Worm (Caenorhabditis elegans) whole organism, L1 larva: Measurements from ENCODE around the gene Y51A2B.5.

Experiments used
- C04F5.9 ChIP-seq: sonication (generic microtip); optimal IDR thresholded peaks from 2 replicates; lab custom pipeline; 2016; ENCODE audit warnings: missing genetic modification characterization, missing compliant biosample characterization
- C16A3.4 ChIP-seq: fragments of 150-350 bp; optimal IDR thresholded peaks from 2 replicates; lab custom pipeline; 2014; ENCODE audit warnings: missing biosample characterization, missing genetic modification characterization
- F16B12.6 ChIP-seq: fragments of 150-350 bp; optimal IDR thresholded peaks from 2 replicates; lab custom pipeline; 2014; ENCODE audit warnings: missing biosample characterization, missing genetic modification characterization
- Y116A8C.19 ChIP-seq: sonication (generic microtip); optimal IDR thresholded peaks from 2 replicates; lab custom pipeline; 2016; ENCODE audit warnings: missing compliant biosample characterization, missing genetic modification characterization, borderline replicate concordance
- aha-1 ChIP-seq: fragments of 150-350 bp; optimal IDR thresholded peaks from 2 replicates; lab custom pipeline; 2014; ENCODE audit warnings: missing biosample characterization, missing genetic modification characterization
- blmp-1 ChIP-seq: fragments of 150-350 bp; optimal IDR thresholded peaks from 2 replicates; lab custom pipeline; 2014; ENCODE audit warnings: missing biosample characterization, missing genetic modification characterization
- ceh-63 ChIP-seq: fragments of 200-800 bp; sonication (Bioruptor generic); optimal IDR thresholded peaks from 2 replicates; lab custom pipeline; 2018; ENCODE audit warnings: mild to moderate bottlenecking, missing genetic modification characterization, missing compliant biosample characterization
- ceh-82 ChIP-seq, 3 experiments: fragments of 150-350 bp in 1 of 3; sonication (generic microtip) in 2 of 3; optimal IDR thresholded peaks; 2 replicates each; lab custom pipeline; 2014 to 2017; ENCODE audit warnings: missing biosample characterization in 3 of 3, missing genetic modification characterization in 3 of 3
- ceh-90 ChIP-seq: sonication (generic microtip); optimal IDR thresholded peaks from 2 replicates; lab custom pipeline; 2016; ENCODE audit warnings: missing genetic modification characterization, missing compliant biosample characterization
- efl-1 ChIP-seq, 4 experiments: fragments of 150-350 bp; optimal IDR thresholded peaks in 3 of 4; peaks in 1 of 4; 1 replicate in 1 of 4; 2 replicates in 3 of 4; lab custom pipeline; 2014; ENCODE audit warnings: missing biosample characterization in 2 of 4, missing genetic modification characterization in 2 of 4, missing genetic modification reagents in 2 of 4
- efl-3 ChIP-seq: fragments of 200-800 bp; sonication (Bioruptor generic); optimal IDR thresholded peaks from 2 replicates; lab custom pipeline; 2018; ENCODE audit warnings: mild to moderate bottlenecking, missing genetic modification characterization, missing compliant biosample characterization
- egl-27 ChIP-seq, 2 experiments: fragments of 150-350 bp in 1 of 2; sonication (generic microtip); optimal IDR thresholded peaks; 3 replicates each; lab custom pipeline; 2017 to 2018; ENCODE audit warnings: missing biosample characterization in 2 of 2, missing genetic modification characterization in 2 of 2, missing genetic modification reagents in 2 of 2
- elt-2 ChIP-seq: sonication (generic microtip); optimal IDR thresholded peaks from 2 replicates; lab custom pipeline; 2016; ENCODE audit warnings: missing genetic modification characterization, mild to moderate bottlenecking, inconsistent platforms, missing compliant biosample characterization, missing genetic modification reagents
- fkh-10 ChIP-seq: sonication (generic microtip); optimal IDR thresholded peaks from 2 replicates; lab custom pipeline; 2017; ENCODE audit warnings: missing biosample characterization, missing genetic modification reagents, missing genetic modification characterization
- fkh-4 ChIP-seq: sonication (generic microtip); optimal IDR thresholded peaks from 2 replicates; lab custom pipeline; 2016; ENCODE audit warnings: missing compliant biosample characterization, missing genetic modification characterization, borderline replicate concordance
- fkh-8 ChIP-seq: sonication (generic microtip); optimal IDR thresholded peaks from 2 replicates; lab custom pipeline; 2016; ENCODE audit warnings: mild to moderate bottlenecking, missing genetic modification characterization, missing compliant biosample characterization
- fos-1 ChIP-seq: fragments of 150-350 bp; optimal IDR thresholded peaks from 2 replicates; lab custom pipeline; 2014; ENCODE audit warnings: missing biosample characterization, missing genetic modification characterization
- hlh-17 ChIP-seq: fragments of 200-800 bp; sonication (Bioruptor generic); optimal IDR thresholded peaks from 2 replicates; lab custom pipeline; 2018; ENCODE audit warnings: missing genetic modification characterization, mild to moderate bottlenecking, missing compliant biosample characterization, moderate library complexity, borderline replicate concordance
- hlh-4 ChIP-seq: sonication (generic microtip); optimal IDR thresholded peaks from 2 replicates; lab custom pipeline; 2016; ENCODE audit warnings: mild to moderate bottlenecking, missing genetic modification characterization, missing compliant biosample characterization
- hpl-2 ChIP-seq: fragments of 150-350 bp; optimal IDR thresholded peaks from 2 replicates; lab custom pipeline; 2014; ENCODE audit warnings: missing biosample characterization, missing genetic modification reagents, missing genetic modification characterization
- irx-1 ChIP-seq: sonication (generic microtip); optimal IDR thresholded peaks from 2 replicates; lab custom pipeline; 2016; ENCODE audit warnings: missing genetic modification characterization, missing compliant biosample characterization
- isw-1 ChIP-seq: fragments of 200-800 bp; sonication (Bioruptor generic); IDR thresholded peaks from 2 replicates; pipeline ENCODE4 v1.3.6; 2022; ENCODE audit warnings: missing genetic modification characterization, missing compliant biosample characterization
- lin-35 ChIP-seq, 2 experiments: fragments of 150-350 bp; optimal IDR thresholded peaks; 2 replicates each; lab custom pipeline; 2014; ENCODE audit warnings: missing biosample characterization in 2 of 2, missing genetic modification characterization in 2 of 2, missing genetic modification reagents in 2 of 2
- lsy-2 ChIP-seq, 2 experiments: fragments of 150-350 bp; optimal IDR thresholded peaks; 2 replicates each; lab custom pipeline; 2014; ENCODE audit warnings: missing biosample characterization in 2 of 2, missing genetic modification characterization in 2 of 2
- mab-9 ChIP-seq: fragments of 200-800 bp; sonication (Bioruptor generic); IDR thresholded peaks from 2 replicates; pipeline ENCODE4 v1.3.6; 2022; ENCODE audit warnings: missing genetic modification reagents, missing genetic modification characterization, missing compliant biosample characterization
- nhr-12 ChIP-seq: sonication (generic microtip); optimal IDR thresholded peaks from 2 replicates; lab custom pipeline; 2017; ENCODE audit warnings: missing biosample characterization, missing genetic modification characterization
- nhr-28 ChIP-seq: fragments of 150-350 bp; optimal IDR thresholded peaks from 2 replicates; lab custom pipeline; 2014; ENCODE audit warnings: missing biosample characterization, missing genetic modification characterization
- nhr-47 ChIP-seq: sonication (generic microtip); optimal IDR thresholded peaks from 2 replicates; lab custom pipeline; 2016; ENCODE audit warnings: mild to moderate bottlenecking, missing genetic modification characterization, moderate library complexity, missing compliant biosample characterization
- nhr-76 ChIP-seq: sonication (generic microtip); optimal IDR thresholded peaks from 2 replicates; lab custom pipeline; 2017; ENCODE audit warnings: missing biosample characterization, missing genetic modification characterization
- nhr-77 ChIP-seq: fragments of 150-350 bp; optimal IDR thresholded peaks from 2 replicates; lab custom pipeline; 2014; ENCODE audit warnings: missing biosample characterization, missing genetic modification characterization
- nhr-85 ChIP-seq: sonication (generic microtip); peaks from one replicate; lab custom pipeline; 2016; ENCODE audit warnings: missing genetic modification characterization, inconsistent platforms, missing compliant biosample characterization
- nhr-90 ChIP-seq: sonication (generic microtip); optimal IDR thresholded peaks from 2 replicates; lab custom pipeline; 2016; ENCODE audit warnings: mild to moderate bottlenecking, missing genetic modification characterization, missing compliant biosample characterization; ENCODE audit not compliant: poor library complexity
- rnt-1 ChIP-seq: sonication (generic microtip); optimal IDR thresholded peaks from 2 replicates; lab custom pipeline; 2016; ENCODE audit warnings: mild to moderate bottlenecking, missing genetic modification characterization, moderate library complexity, missing compliant biosample characterization
- skn-1 ChIP-seq: fragments of 150-350 bp; optimal IDR thresholded peaks from 2 replicates; lab custom pipeline; 2014; ENCODE audit warnings: missing biosample characterization, missing genetic modification characterization
- snpc-4 ChIP-seq: fragments of 150-350 bp; optimal IDR thresholded peaks from 2 replicates; lab custom pipeline; 2014; ENCODE audit warnings: missing biosample characterization, missing genetic modification characterization
- sox-4 ChIP-seq: sonication (generic microtip); optimal IDR thresholded peaks from 2 replicates; lab custom pipeline; 2016; ENCODE audit warnings: missing genetic modification characterization, missing compliant biosample characterization
- sup-37 ChIP-seq: fragments of 200-800 bp; sonication (Bioruptor generic); optimal IDR thresholded peaks from 2 replicates; lab custom pipeline; 2018; ENCODE audit warnings: mild to moderate bottlenecking, missing genetic modification characterization, missing compliant biosample characterization
- tbx-2 ChIP-seq: sonication (generic microtip); optimal IDR thresholded peaks from 2 replicates; lab custom pipeline; 2016; ENCODE audit warnings: missing genetic modification characterization, missing compliant biosample characterization
- unc-30 ChIP-seq: sonication (generic microtip); optimal IDR thresholded peaks from 2 replicates; lab custom pipeline; 2017; ENCODE audit warnings: missing biosample characterization, missing genetic modification characterization
- unc-62 ChIP-seq: fragments of 150-350 bp; optimal IDR thresholded peaks from 2 replicates; lab custom pipeline; 2014; ENCODE audit warnings: missing biosample characterization, missing genetic modification reagents, missing genetic modification characterization
- unc-86 ChIP-seq: sonication (generic microtip); optimal IDR thresholded peaks from 2 replicates; lab custom pipeline; 2016; ENCODE audit warnings: missing genetic modification characterization, missing compliant biosample characterization
- xbp-1 ChIP-seq: sonication (generic microtip); optimal IDR thresholded peaks from 2 replicates; lab custom pipeline; 2016; ENCODE audit warnings: missing genetic modification characterization, missing compliant biosample characterization
- zag-1 ChIP-seq: fragments of 150-350 bp; optimal IDR thresholded peaks from 2 replicates; lab custom pipeline; 2014; ENCODE audit warnings: missing biosample characterization, missing genetic modification characterization
- zip-4 ChIP-seq: fragments of 200-800 bp; sonication (Bioruptor generic); optimal IDR thresholded peaks from 2 replicates; lab custom pipeline; 2018; ENCODE audit warnings: mild to moderate bottlenecking, missing genetic modification characterization, moderate library complexity, missing compliant biosample characterization
- ztf-4 ChIP-seq: fragments of 150-350 bp; optimal IDR thresholded peaks from 2 replicates; lab custom pipeline; 2014; ENCODE audit warnings: missing biosample characterization, missing genetic modification characterization

Gene Y51A2B.5

ce11 chrV:18389046-18389445 is at the start of gene Y51A2B.5, which contains the start of gene Y51A2B.4:
Gene Y51A2B.5 (plus strand): TSS chrV:18389277.
Gene Y51A2B.4 (minus strand): TSS chrV:18389146.
- no peak for TF ChIP-seq unc-86 (tag; lab: Kevin White, UChicago)
- TF ChIP-seq hlh-17 (GFP tag; lab: Kevin White, UChicago): no peak
- TF ChIP-seq nhr-28 (tag; lab: Kevin White, UChicago): no peak
- no peak for TF ChIP-seq lsy-2 (tag; optimal IDR thresholded peaks at IDR 0.05; lab: Kevin White, UChicago)
- no peak for TF ChIP-seq zip-4 (GFP tag; lab: Kevin White, UChicago)
- TF ChIP-seq ceh-63: no peak
- no peak for TF ChIP-seq nhr-77 (tag; lab: Kevin White, UChicago)
- no peak for TF ChIP-seq nhr-12 (tag; lab: Kevin White, UChicago)

- no peak for TF ChIP-seq nhr-90
- TF ChIP-seq ztf-4 (tag; lab: Kevin White, UChicago): no peak
- TF ChIP-seq elt-2 (tag; lab: Kevin White, UChicago): no peak
- TF ChIP-seq nhr-77 (tag; lab: Kevin White, UChicago): no peak
- no peak for TF ChIP-seq lsy-2 (tag; optimal IDR thresholded peaks at IDR 0.05; lab: Kevin White, UChicago)
- TF ChIP-seq ceh-63: no peak
- no peak for TF ChIP-seq lin-35 (GFP tag; optimal IDR thresholded peaks at IDR 0.05; lab: Kevin White, UChicago)
- TF ChIP-seq ceh-90: no peak
- no peak for TF ChIP-seq snpc-4 (tag; lab: Kevin White, UChicago)
- TF ChIP-seq unc-30 (tag; lab: Kevin White, UChicago): no peak
- TF ChIP-seq C16A3.4 (tag; lab: Kevin White, UChicago): no peak
- no peak for TF ChIP-seq F16B12.6 (tag; lab: Kevin White, UChicago)
- TF ChIP-seq zip-4 (GFP tag; lab: Kevin White, UChicago): no peak
- TF ChIP-seq C04F5.9 (tag; lab: Kevin White, UChicago): no peak
- no peak for TF ChIP-seq nhr-28 (tag; lab: Kevin White, UChicago)
These were observed 49.3 kb upstream of the Y51A2B.5 start, which contains the start of gene C08E8.10 for ce11 chrV:18339807-18340206. Gene C08E8.10 (minus strand): TSS chrV:18339907.

ce11 chrV:18344194-18344593 is 44.9 kb upstream of the Y51A2B.5 start:
- TF ChIP-seq xbp-1 (tag; lab: Kevin White, UChicago) (no peak), egl-27 (tag; optimal IDR thresholded peaks at IDR 0.05; lab: Kevin White, UChicago) (no peak), ceh-90 (no peak), blmp-1 (tag; lab: Kevin White, UChicago) (no peak)

- TF ChIP-seq irx-1 (tag; lab: Kevin White, UChicago): no peak
- TF ChIP-seq sox-4 (tag; lab: Kevin White, UChicago): no peak
- TF ChIP-seq hpl-2 (GFP tag; lab: Kevin White, UChicago): no peak
- no peak for TF ChIP-seq fos-1
- no peak for TF ChIP-seq fkh-10 (GFP tag; lab: Kevin White, UChicago)
- peak; percentile 18 for TF ChIP-seq tbx-2
- TF ChIP-seq zip-4 (GFP tag; lab: Kevin White, UChicago): no peak
- TF ChIP-seq nhr-12 (tag; lab: Kevin White, UChicago): no peak
- TF ChIP-seq nhr-76 (tag; lab: Kevin White, UChicago): no peak
- no peak for TF ChIP-seq ceh-82 (tag; optimal IDR thresholded peaks at IDR 0.05; lab: Kevin White, UChicago)
- TF ChIP-seq elt-2 (tag; lab: Kevin White, UChicago): peak; percentile 100
- TF ChIP-seq skn-1: peak; percentile 53
- no peak for TF ChIP-seq rnt-1
- TF ChIP-seq C04F5.9 (tag; lab: Kevin White, UChicago): no peak
- TF ChIP-seq aha-1 (tag; lab: Kevin White, UChicago): no peak
- no peak for TF ChIP-seq xbp-1 (tag; lab: Kevin White, UChicago)
- no peak for TF ChIP-seq efl-1 (optimal IDR thresholded peaks at IDR 0.05; lab: Kevin White, UChicago)
- no peak for TF ChIP-seq efl-1 (GFP tag; optimal IDR thresholded peaks at IDR 0.05 in 1 of 2; lab: Kevin White, UChicago)
- TF ChIP-seq unc-30 (tag; lab: Kevin White, UChicago): no peak
- TF ChIP-seq efl-3 (GFP tag; lab: Kevin White, UChicago): no peak
- TF ChIP-seq Y116A8C.19: no peak
- no peak for TF ChIP-seq F16B12.6 (tag; lab: Kevin White, UChicago)
- TF ChIP-seq hlh-4: no peak
- peak; percentile 93 for TF ChIP-seq blmp-1 (tag; lab: Kevin White, UChicago)
- no peak for TF ChIP-seq zag-1
- no peak for TF ChIP-seq mab-9 (GFP tag; lab: Robert Waterston, UW)
- no peak for TF ChIP-seq nhr-47
- no peak for TF ChIP-seq isw-1
- no peak for TF ChIP-seq nhr-85 (tag; lab: Kevin White, UChicago)
- no peak for TF ChIP-seq unc-62 (GFP tag; lab: Kevin White, UChicago)
- no peak for TF ChIP-seq ztf-4 (tag; lab: Kevin White, UChicago)
- no peak for TF ChIP-seq fkh-8 (tag; lab: Kevin White, UChicago)
- TF ChIP-seq ceh-63: no peak
- TF ChIP-seq sup-37: no peak
- no peak for TF ChIP-seq lsy-2 (tag; optimal IDR thresholded peaks at IDR 0.05; lab: Kevin White, UChicago)
- no peak for TF ChIP-seq fkh-4 (tag; lab: Kevin White, UChicago)
These were observed 43.0 kb upstream of the Y51A2B.5 start for ce11 chrV:18346080-18346479.
